Worm (Caenorhabditis elegans) whole organism, midembryonic: ENCODE results near the gene npp-10.

ENCODE experiments used
- T22C8.4 ChIP-seq: fragments of 200-800 bp; sonication (Bioruptor generic); IDR thresholded peaks from 2 replicates; pipeline ENCODE4 v1.3.6; 2022; ENCODE audit warnings: missing genetic modification characterization, missing compliant biosample characterization
- flt-1 ChIP-seq: fragments of 200-800 bp; sonication (Bioruptor generic); IDR thresholded peaks from 2 replicates; pipeline ENCODE4 v1.3.6; 2022; ENCODE audit warnings: missing genetic modification characterization, missing compliant biosample characterization
- med-1 ChIP-seq: sonication (generic microtip); optimal IDR thresholded peaks from 2 replicates; lab custom pipeline; 2017; ENCODE audit warnings: missing genetic modification characterization, mild to moderate bottlenecking, missing compliant biosample characterization, antibody characterized with exemption, missing genetic modification reagents; ENCODE audit not compliant: insufficient read depth
- ref-1 ChIP-seq: fragments of 200-800 bp; sonication (Bioruptor generic); conservative IDR thresholded peaks from 2 replicates; pipeline ENCODE4 v1.3.6; 2022; ENCODE audit warnings: missing genetic modification reagents, missing genetic modification characterization, missing compliant biosample characterization
- tab-1 ChIP-seq: fragments of 200-800 bp; sonication (Bioruptor generic); IDR thresholded peaks from 2 replicates; pipeline ENCODE4 v1.3.6; 2022; ENCODE audit warnings: missing genetic modification characterization, missing compliant biosample characterization

- TF ChIP-seq T22C8.4 (GFP tag; lab: Robert Waterston, UW), result no peak
- no peak for TF ChIP-seq ref-1 (GFP tag; lab: Robert Waterston, UW)
- no peak for TF ChIP-seq med-1 (GFP tag; lab: Kevin White, UChicago)
- no peak for TF ChIP-seq flt-1 (GFP tag; lab: Robert Waterston, UW)
- TF ChIP-seq tab-1 (GFP tag; lab: Robert Waterston, UW), result no peak
These were observed 36.8 kb upstream of the npp-10 start for ce11 chrIII:6056179-6056578.
